Fruit fly (Drosophila melanogaster) whole organism, embryonic: ENCODE results near the gene path.
A peak's percentile ranks its signal among the peaks of the same experiment; 100 is the strongest.

Experiments
- Ada2b ChIP-seq: fragments of 200-800 bp; sonication (Bioruptor generic); IDR thresholded peaks from 2 replicates; pipeline ENCODE4 v1.3.6; 2022; ENCODE audit warnings: missing biosample characterization, missing genetic modification characterization
- Adf1 ChIP-seq: fragments of 200-800 bp; sonication (Bioruptor generic); IDR thresholded peaks from 2 replicates; pipeline ENCODE4 v1.3.6; 2022; ENCODE audit warnings: missing biosample characterization, missing genetic modification characterization
- Asciz ChIP-seq: fragments of 200-800 bp; sonication (Bioruptor generic); optimal IDR thresholded peaks from 2 replicates; lab custom pipeline; 2017; ENCODE audit warnings: missing biosample characterization, mild to moderate bottlenecking, missing genetic modification characterization, missing genetic modification reagents
- CG10565 ChIP-seq: fragments of 200-800 bp; sonication (Bioruptor generic); optimal IDR thresholded peaks from 3 replicates; lab custom pipeline; 2016; ENCODE audit warnings: missing biosample characterization, mild to moderate bottlenecking, missing genetic modification characterization
- CG13287 ChIP-seq: fragments of 200-800 bp; sonication (Bioruptor generic); IDR thresholded peaks from 2 replicates; pipeline ENCODE4 v1.3.6; 2022; ENCODE audit warnings: missing biosample characterization, missing genetic modification characterization; ENCODE audit not compliant: partially characterized antibody
- CG14710 ChIP-seq: fragments of 200-800 bp; sonication (Bioruptor generic); optimal IDR thresholded peaks from 3 replicates; lab custom pipeline; 2019; ENCODE audit warnings: missing biosample characterization, mild to moderate bottlenecking, missing genetic modification characterization, moderate library complexity
- CG17912 ChIP-seq: fragments of 200-800 bp; sonication (Bioruptor generic); optimal IDR thresholded peaks from 2 replicates; lab custom pipeline; 2018; ENCODE audit warnings: missing biosample characterization, mild to moderate bottlenecking, missing genetic modification characterization
- CG2116 ChIP-seq: fragments of 200-800 bp; sonication (Bioruptor generic); optimal IDR thresholded peaks from 3 replicates; lab custom pipeline; 2018; ENCODE audit warnings: missing biosample characterization, mild to moderate bottlenecking, missing genetic modification characterization
- CG2129 ChIP-seq: fragments of 200-800 bp; sonication (Bioruptor generic); IDR thresholded peaks from 2 replicates; pipeline ENCODE4 v1.3.6; 2022; ENCODE audit warnings: missing biosample characterization, missing genetic modification characterization; ENCODE audit not compliant: partially characterized antibody
- CG32532 ChIP-seq: fragments of 200-800 bp; sonication (Bioruptor generic); IDR thresholded peaks from 2 replicates; pipeline ENCODE4 v1.3.6; 2022; ENCODE audit warnings: missing biosample characterization, missing genetic modification characterization
- CG33557 ChIP-seq: fragments of 200-800 bp; sonication (Bioruptor generic); optimal IDR thresholded peaks from 2 replicates; lab custom pipeline; 2019; ENCODE audit warnings: missing biosample characterization, mild to moderate bottlenecking, missing genetic modification characterization, moderate library complexity
- CG34422 ChIP-seq: fragments of 200-800 bp; sonication (Bioruptor generic); IDR thresholded peaks from 3 replicates; pipeline ENCODE4 v1.3.6; 2022; ENCODE audit warnings: missing biosample characterization, missing genetic modification characterization
- CG3838 ChIP-seq: fragments of 200-800 bp; sonication (Bioruptor generic); optimal IDR thresholded peaks from 3 replicates; lab custom pipeline; 2016; ENCODE audit warnings: missing biosample characterization, missing genetic modification characterization
- CG4707 ChIP-seq: fragments of 200-800 bp; sonication (Bioruptor generic); optimal IDR thresholded peaks from 2 replicates; lab custom pipeline; 2018; ENCODE audit warnings: missing biosample characterization, mild to moderate bottlenecking, missing genetic modification characterization, moderate library complexity
- CG7745 ChIP-seq: fragments of 200-800 bp; sonication (Bioruptor generic); optimal IDR thresholded peaks from 2 replicates; lab custom pipeline; 2018; ENCODE audit warnings: missing biosample characterization, mild to moderate bottlenecking, missing genetic modification characterization, moderate library complexity
- CG9609 ChIP-seq: fragments of 200-800 bp; sonication (Bioruptor generic); optimal IDR thresholded peaks from 3 replicates; lab custom pipeline; 2016; ENCODE audit warnings: missing biosample characterization, missing genetic modification characterization
- CG9817 ChIP-seq: fragments of 200-800 bp; sonication (Bioruptor generic); optimal IDR thresholded peaks from 2 replicates; lab custom pipeline; 2018; ENCODE audit warnings: missing biosample characterization, mild to moderate bottlenecking, missing genetic modification characterization, moderate library complexity
- Chrac-16 ChIP-seq: fragments of 200-800 bp; sonication (Bioruptor generic); optimal IDR thresholded peaks from 3 replicates; lab custom pipeline; 2016; ENCODE audit warnings: missing biosample characterization, missing genetic modification characterization
- Dip3 ChIP-seq: fragments of 200-800 bp; sonication (Bioruptor generic); optimal IDR thresholded peaks from 3 replicates; lab custom pipeline; 2016; ENCODE audit warnings: missing biosample characterization, missing genetic modification characterization
- Dp ChIP-seq: fragments of 200-800 bp; sonication (Bioruptor generic); optimal IDR thresholded peaks from 2 replicates; lab custom pipeline; 2018; ENCODE audit warnings: missing biosample characterization, mild to moderate bottlenecking, missing genetic modification characterization, moderate library complexity
- E2f1 ChIP-seq: fragments of 200-800 bp; sonication (Bioruptor generic); IDR thresholded peaks from 2 replicates; pipeline ENCODE4 v1.3.6; 2022; ENCODE audit warnings: missing biosample characterization, missing genetic modification characterization
- Jarid2 ChIP-seq: fragments of 200-800 bp; sonication (Bioruptor generic); optimal IDR thresholded peaks from 3 replicates; lab custom pipeline; 2017; ENCODE audit warnings: mild to moderate bottlenecking, missing biosample characterization, missing genetic modification reagents, missing genetic modification characterization
- Med ChIP-seq: fragments of 200-800 bp; sonication (Bioruptor generic); peaks from one replicate; lab custom pipeline; 2016; ENCODE audit warnings: missing biosample characterization, missing genetic modification characterization, mild to moderate bottlenecking, inconsistent platforms, moderate library complexity
- Myb ChIP-seq: fragments of 200-800 bp; sonication (Bioruptor generic); optimal IDR thresholded peaks from 2 replicates; lab custom pipeline; 2016; ENCODE audit warnings: missing biosample characterization, missing genetic modification characterization
- NC2α ChIP-seq: fragments of 200-800 bp; sonication (Bioruptor generic); optimal IDR thresholded peaks from 2 replicates; lab custom pipeline; 2016; ENCODE audit warnings: missing biosample characterization, missing genetic modification characterization
- Rfx ChIP-seq: fragments of 200-800 bp; sonication (Bioruptor generic); IDR thresholded peaks from 2 replicates; pipeline ENCODE4 v1.3.6; 2022; ENCODE audit warnings: missing biosample characterization, missing genetic modification characterization
- Sry-β ChIP-seq: fragments of 200-800 bp; sonication (Bioruptor generic); optimal IDR thresholded peaks from 2 replicates; lab custom pipeline; 2018; ENCODE audit warnings: missing biosample characterization, mild to moderate bottlenecking, missing genetic modification characterization, moderate library complexity
- Vsx1 ChIP-seq: fragments of 200-800 bp; sonication (Bioruptor generic); optimal IDR thresholded peaks from 2 replicates; lab custom pipeline; 2017; ENCODE audit warnings: missing biosample characterization, mild to moderate bottlenecking, missing genetic modification characterization, missing genetic modification reagents
- Xrp1 ChIP-seq: fragments of 200-800 bp; sonication (Bioruptor generic); IDR thresholded peaks from 2 replicates; pipeline ENCODE4 v1.3.6; 2022; ENCODE audit warnings: missing biosample characterization, missing genetic modification characterization
- ap ChIP-seq: fragments of 200-800 bp; sonication (Bioruptor generic); IDR thresholded peaks from 2 replicates; pipeline ENCODE4 v1.3.6; 2022; ENCODE audit warnings: missing biosample characterization, missing genetic modification characterization
- fd3F ChIP-seq: fragments of 200-800 bp; sonication (Bioruptor generic); optimal IDR thresholded peaks from 2 replicates; lab custom pipeline; 2018; ENCODE audit warnings: missing biosample characterization, mild to moderate bottlenecking, missing genetic modification characterization, moderate library complexity
- fd64A ChIP-seq: fragments of 200-800 bp; sonication (Bioruptor generic); optimal IDR thresholded peaks from 3 replicates; lab custom pipeline; 2018; ENCODE audit warnings: missing biosample characterization, mild to moderate bottlenecking, missing genetic modification characterization
- h ChIP-seq: fragments of >200 bp; optimal IDR thresholded peaks from 2 replicates; lab custom pipeline; 2017
- hkb ChIP-seq, 2 experiments: fragments of 200-800 bp in 1 of 2; fragments of >200 bp in 1 of 2; sonication (Bioruptor generic) in 1 of 2; IDR thresholded peaks in 1 of 2; optimal IDR thresholded peaks in 1 of 2; 2 replicates each; pipeline versions ENCODE4 v1.3.6 to Lab custom; 2017 to 2022; ENCODE audit warnings: missing biosample characterization in 1 of 2, missing genetic modification characterization in 1 of 2
- knrl ChIP-seq: fragments of 200-800 bp; sonication (Bioruptor generic); IDR thresholded peaks from 3 replicates; pipeline ENCODE4 v1.3.6; 2022; ENCODE audit warnings: missing biosample characterization, missing genetic modification characterization; ENCODE audit not compliant: partially characterized antibody
- lov ChIP-seq, 2 experiments: fragments of 200-800 bp in 1 of 2; fragments of >200 bp in 1 of 2; sonication (Bioruptor generic) in 1 of 2; IDR thresholded peaks in 1 of 2; optimal IDR thresholded peaks in 1 of 2; 2 replicates in 1 of 2; 3 replicates in 1 of 2; pipeline versions ENCODE4 v1.3.6 to Lab custom; 2017 to 2022; ENCODE audit warnings: missing biosample characterization in 1 of 2, missing genetic modification characterization in 1 of 2
- nmo ChIP-seq: fragments of 200-800 bp; sonication (Bioruptor generic); optimal IDR thresholded peaks from 2 replicates; lab custom pipeline; 2018; ENCODE audit warnings: missing biosample characterization, mild to moderate bottlenecking, missing genetic modification characterization, moderate library complexity
- p53 ChIP-seq: fragments of 200-800 bp; sonication (Bioruptor generic); optimal IDR thresholded peaks from 2 replicates; lab custom pipeline; 2016; ENCODE audit warnings: missing biosample characterization, missing genetic modification characterization
- pan ChIP-seq, 4 experiments: fragments of >200 bp in 3 of 4; fragments of 200-800 bp in 1 of 4; sonication (Bioruptor generic) in 1 of 4; optimal IDR thresholded peaks in 3 of 4; IDR thresholded peaks in 1 of 4; 2 replicates each; pipeline versions ENCODE4 v1.3.6 to Lab custom; 2017 to 2022; ENCODE audit warnings: missing biosample characterization in 2 of 4, missing genetic modification characterization in 2 of 4, mixed read lengths in 1 of 4
- pho ChIP-seq: fragments of 200-800 bp; sonication (Bioruptor generic); optimal IDR thresholded peaks from 2 replicates; lab custom pipeline; 2016; ENCODE audit warnings: missing biosample characterization, missing genetic modification characterization
- ranshi ChIP-seq: fragments of 200-800 bp; sonication (Bioruptor generic); IDR thresholded peaks from 2 replicates; pipeline ENCODE4 v1.3.6; 2022; ENCODE audit warnings: missing biosample characterization, missing genetic modification characterization
- slou ChIP-seq: fragments of 200-800 bp; sonication (Bioruptor generic); optimal IDR thresholded peaks from 3 replicates; lab custom pipeline; 2016; ENCODE audit warnings: missing biosample characterization, missing genetic modification characterization
- sna ChIP-seq: fragments of 200-800 bp; sonication (Bioruptor generic); IDR thresholded peaks from 2 replicates; pipeline ENCODE4 v1.3.6; 2022; ENCODE audit warnings: missing biosample characterization, missing genetic modification characterization; ENCODE audit not compliant: partially characterized antibody
- stwl ChIP-seq: fragments of 200-800 bp; sonication (Bioruptor generic); optimal IDR thresholded peaks from 3 replicates; lab custom pipeline; 2018; ENCODE audit warnings: missing biosample characterization, mild to moderate bottlenecking, missing genetic modification characterization, moderate library complexity
- tgo ChIP-seq: fragments of 200-800 bp; sonication (Bioruptor generic); IDR thresholded peaks from 3 replicates; pipeline ENCODE4 v1.3.6; 2022; ENCODE audit warnings: missing biosample characterization, missing genetic modification characterization
- tna ChIP-seq: fragments of 200-800 bp; sonication (Bioruptor generic); IDR thresholded peaks from 2 replicates; pipeline ENCODE4 v1.3.6; 2022; ENCODE audit warnings: missing biosample characterization, missing genetic modification characterization; ENCODE audit not compliant: partially characterized antibody
- vfl ChIP-seq: fragments of 200-800 bp; sonication (Bioruptor generic); optimal IDR thresholded peaks from 2 replicates; lab custom pipeline; 2016; ENCODE audit warnings: missing biosample characterization, missing genetic modification characterization

path gene

dm6 chr3L:9451522-9452118 lies 53.5 kb downstream of the path start, which contains the start of the genes CG3448 and ghi (continued):
- TF ChIP-seq CG34422 (GFP tag; lab: Robert Waterston, UW) (peak; percentile 58; the same call in 1 of the 3 replicates), knrl (GFP tag; lab: Robert Waterston, UW) (peak; percentile 55; the same call in 2 of the 3 replicates), Asciz (GFP tag; lab: Kevin White, UChicago) (peak; percentile 18), Rfx (GFP tag; lab: Robert Waterston, UW) (peak; percentile 64), CG2116 (GFP tag; lab: Kevin White, UChicago) (peak; percentile 94), CG14710 (tag; lab: Kevin White, UChicago) (peak; percentile 86), Jarid2 (GFP tag; lab: Kevin White, UChicago) (no peak), Vsx1 (GFP tag; lab: Kevin White, UChicago) (peak; percentile 87), CG17912 (GFP tag; lab: Kevin White, UChicago) (peak; percentile 6), pan (optimal IDR thresholded peaks at IDR 0.05; lab: Kevin White, UChicago) (no peak), pan (GFP tag; optimal IDR thresholded peaks at IDR 0.05 in 1 of 2, IDR thresholded peaks at IDR 0.05 in 1 of 2) (peak in 1 of 2 experiments; percentile 55), CG10565 (GFP tag; lab: Kevin White, UChicago) (no peak), nmo (GFP tag; lab: Kevin White, UChicago) (peak; percentile 55), CG9817 (tag; lab: Kevin White, UChicago) (peak; percentile 73), Xrp1 (GFP tag; lab: Robert Waterston, UW) (peak; percentile 76), hkb (optimal IDR thresholded peaks at IDR 0.05; lab: Kevin White, UChicago) (no peak), hkb (GFP tag; IDR thresholded peaks at IDR 0.05; lab: Robert Waterston, UW) (peak; percentile 58), ranshi (GFP tag; lab: Robert Waterston, UW) (peak; percentile 43; the same call in 1 of the 2 replicates), tgo (GFP tag; lab: Robert Waterston, UW) (no peak), CG32532 (no peak; the same call in 1 of the 2 replicates), tna (GFP tag; lab: Robert Waterston, UW) (peak; percentile 45; the same call in 1 of the 2 replicates), CG2129 (GFP tag; lab: Robert Waterston, UW) (0 out of 2 replicates have a peak, but pooled peaks have one; percentile 29), lov (optimal IDR thresholded peaks at IDR 0.05; lab: Kevin White, UChicago) (no peak), lov (GFP tag; IDR thresholded peaks at IDR 0.05; lab: Robert Waterston, UW) (no peak), E2f1 (peak; percentile 15; the same call in 1 of the 2 replicates), fd64A (GFP tag; lab: Kevin White, UChicago) (no peak), Sry-β (GFP tag; lab: Kevin White, UChicago) (no peak), ap (no peak), sna (GFP tag; lab: Robert Waterston, UW) (peak; percentile 90), CG3838 (no peak), Ada2b (GFP tag; lab: Robert Waterston, UW) (peak; percentile 54; the same call in 1 of the 2 replicates), CG13287 (GFP tag; lab: Robert Waterston, UW) (peak; percentile 83), fd3F (GFP tag; lab: Kevin White, UChicago) (no peak), CG9609 (no peak), NC2α (GFP tag; lab: Kevin White, UChicago) (no peak), h (lab: Kevin White, UChicago) (no peak), Chrac-16 (GFP tag; lab: Kevin White, UChicago) (no peak), Adf1 (GFP tag; lab: Robert Waterston, UW) (no peak), CG33557 (GFP tag; lab: Kevin White, UChicago) (no peak), Med (peak; percentile 82), vfl (peak; percentile 14), slou (GFP tag; lab: Kevin White, UChicago) (peak; percentile 34), pho (GFP tag; lab: Kevin White, UChicago) (peak; percentile 28), CG4707 (GFP tag; lab: Kevin White, UChicago) (no peak), CG7745 (no peak), stwl (peak; percentile 93), Dp (GFP tag; lab: Kevin White, UChicago) (peak; percentile 61), Dip3 (peak; percentile 28), p53 (no peak), Myb (GFP tag; lab: Kevin White, UChicago) (peak; percentile 87)
